Worm (Caenorhabditis elegans) whole organism, midembryonic: ENCODE data around the gene F32D8.7.

Source experiments
- T22C8.4 ChIP-seq: fragments of 200-800 bp; sonication (Bioruptor generic); IDR thresholded peaks from 2 replicates; pipeline ENCODE4 v1.3.6; 2022; ENCODE audit warnings: missing genetic modification characterization, missing compliant biosample characterization
- cog-1 ChIP-seq: sonication (generic microtip); optimal IDR thresholded peaks from 2 replicates; lab custom pipeline; 2016; ENCODE audit warnings: missing genetic modification characterization, missing compliant biosample characterization
- flt-1 ChIP-seq: fragments of 200-800 bp; sonication (Bioruptor generic); IDR thresholded peaks from 2 replicates; pipeline ENCODE4 v1.3.6; 2022; ENCODE audit warnings: missing genetic modification characterization, missing compliant biosample characterization
- klf-2 ChIP-seq: fragments of 200-800 bp; sonication (Bioruptor generic); conservative IDR thresholded peaks from 2 replicates; pipeline ENCODE4 v1.3.6; 2022; ENCODE audit warnings: missing genetic modification reagents, missing genetic modification characterization, missing compliant biosample characterization

- no peak for TF ChIP-seq cog-1 (tag; lab: Kevin White, UChicago)
- no peak for TF ChIP-seq T22C8.4 (GFP tag; lab: Robert Waterston, UW)
- no peak for TF ChIP-seq klf-2 (GFP tag; lab: Robert Waterston, UW)
- no peak for TF ChIP-seq flt-1
These were observed 20.2 kb upstream of the F32D8.7 start for ce11 chrV:10877808-10878600.
